Fruit fly (Drosophila melanogaster): ENCODE data around the gene Tim13.
A peak's percentile ranks its signal among the peaks of the same experiment; 100 is the strongest.

DNA sequence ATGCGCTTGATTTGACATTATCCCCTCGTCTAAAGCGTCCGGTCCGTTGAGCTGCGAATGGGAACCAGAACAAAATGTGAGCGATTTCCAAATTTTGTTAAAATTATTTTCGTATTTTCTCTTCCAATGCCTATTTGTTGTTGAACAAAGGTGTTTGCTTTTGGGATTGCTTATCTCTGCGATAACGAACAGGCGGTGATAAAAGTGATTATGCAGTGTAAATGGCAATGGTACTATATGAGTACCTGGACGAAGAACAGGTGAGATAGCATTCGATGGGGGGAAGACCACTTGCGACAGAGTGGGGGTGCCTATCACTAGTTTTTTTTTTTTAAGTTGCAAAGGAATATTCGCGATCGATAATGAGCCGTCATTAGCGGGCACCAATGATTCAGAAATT lies 13.9 kb upstream of the Tim13 start:
- TF ChIP-seq Lpt (GFP tag; optimal IDR thresholded peaks at IDR 0.05) (no peak), lz (GFP tag; optimal IDR thresholded peaks at IDR 0.05) (no peak), CG32006 (GFP tag; optimal IDR thresholded peaks at IDR 0.05) (no peak), CG10631 (GFP tag; optimal IDR thresholded peaks at IDR 0.05) (peak; percentile 1), CG3032 (tag; optimal IDR thresholded peaks at IDR 0.05) (no peak), CG6854 (GFP tag; optimal IDR thresholded peaks at IDR 0.05) (no peak), acj6 (GFP tag; optimal IDR thresholded peaks at IDR 0.05) (no peak), CG11294 (GFP tag; IDR thresholded peaks at IDR 0.05) (no peak), CG8119 (GFP tag; IDR thresholded peaks at IDR 0.05) (no peak), fd59A (GFP tag; optimal IDR thresholded peaks at IDR 0.05) (no peak), Gug (GFP tag; IDR thresholded peaks at IDR 0.05) (no peak)

Data from whole organism, prepupa.